Worm (Caenorhabditis elegans) whole organism, L1 larva: Measurements from ENCODE around the gene epg-3.

Experiments used
- C04F5.9 ChIP-seq: sonication (generic microtip); optimal IDR thresholded peaks from 2 replicates; lab custom pipeline; 2016; ENCODE audit warnings: missing genetic modification characterization, missing compliant biosample characterization
- C34B4.2 ChIP-seq: sonication (generic microtip); optimal IDR thresholded peaks from 2 replicates; lab custom pipeline; 2017; ENCODE audit warnings: mild to moderate bottlenecking, missing genetic modification characterization, missing compliant biosample characterization
- aha-1 ChIP-seq: fragments of 150-350 bp; optimal IDR thresholded peaks from 2 replicates; lab custom pipeline; 2014; ENCODE audit warnings: missing biosample characterization, missing genetic modification characterization
- alr-1 ChIP-seq: fragments of 200-800 bp; sonication (Bioruptor generic); optimal IDR thresholded peaks from 2 replicates; lab custom pipeline; 2018; ENCODE audit warnings: borderline replicate concordance, mild to moderate bottlenecking, missing genetic modification characterization, missing compliant biosample characterization
- aly-2 ChIP-seq: fragments of 150-350 bp; optimal IDR thresholded peaks from 2 replicates; lab custom pipeline; 2014; ENCODE audit warnings: missing biosample characterization, missing genetic modification characterization
- ama-1 ChIP-seq: fragments of 150-350 bp; optimal IDR thresholded peaks from 2 replicates; lab custom pipeline; 2014
- ceh-63 ChIP-seq: fragments of 200-800 bp; sonication (Bioruptor generic); optimal IDR thresholded peaks from 2 replicates; lab custom pipeline; 2018; ENCODE audit warnings: mild to moderate bottlenecking, missing genetic modification characterization, missing compliant biosample characterization
- ces-1 ChIP-seq: fragments of 150-350 bp; optimal IDR thresholded peaks from 2 replicates; lab custom pipeline; 2014; ENCODE audit warnings: missing biosample characterization, missing genetic modification reagents, missing genetic modification characterization
- efl-3 ChIP-seq: fragments of 200-800 bp; sonication (Bioruptor generic); optimal IDR thresholded peaks from 2 replicates; lab custom pipeline; 2018; ENCODE audit warnings: mild to moderate bottlenecking, missing genetic modification characterization, missing compliant biosample characterization
- egl-13 ChIP-seq: sonication (generic microtip); optimal IDR thresholded peaks from 2 replicates; lab custom pipeline; 2016; ENCODE audit warnings: missing genotype, missing genetic modification reagents, missing genetic modification characterization, missing compliant biosample characterization
- egl-27 ChIP-seq, 2 experiments: fragments of 150-350 bp in 1 of 2; sonication (generic microtip); optimal IDR thresholded peaks; 3 replicates each; lab custom pipeline; 2017 to 2018; ENCODE audit warnings: missing biosample characterization in 2 of 2, missing genetic modification characterization in 2 of 2, missing genetic modification reagents in 2 of 2
- fkh-4 ChIP-seq: sonication (generic microtip); optimal IDR thresholded peaks from 2 replicates; lab custom pipeline; 2016; ENCODE audit warnings: missing compliant biosample characterization, missing genetic modification characterization, borderline replicate concordance
- fkh-8 ChIP-seq: sonication (generic microtip); optimal IDR thresholded peaks from 2 replicates; lab custom pipeline; 2016; ENCODE audit warnings: mild to moderate bottlenecking, missing genetic modification characterization, missing compliant biosample characterization
- hlh-17 ChIP-seq: fragments of 200-800 bp; sonication (Bioruptor generic); optimal IDR thresholded peaks from 2 replicates; lab custom pipeline; 2018; ENCODE audit warnings: missing genetic modification characterization, mild to moderate bottlenecking, missing compliant biosample characterization, moderate library complexity, borderline replicate concordance
- hlh-4 ChIP-seq: sonication (generic microtip); optimal IDR thresholded peaks from 2 replicates; lab custom pipeline; 2016; ENCODE audit warnings: mild to moderate bottlenecking, missing genetic modification characterization, missing compliant biosample characterization
- hpl-2 ChIP-seq: fragments of 150-350 bp; optimal IDR thresholded peaks from 2 replicates; lab custom pipeline; 2014; ENCODE audit warnings: missing biosample characterization, missing genetic modification reagents, missing genetic modification characterization
- isw-1 ChIP-seq: fragments of 200-800 bp; sonication (Bioruptor generic); IDR thresholded peaks from 2 replicates; pipeline ENCODE4 v1.3.6; 2022; ENCODE audit warnings: missing genetic modification characterization, missing compliant biosample characterization
- lin-15B ChIP-seq: fragments of 150-350 bp; sonication (generic microtip); optimal IDR thresholded peaks from 3 replicates; lab custom pipeline; 2014; ENCODE audit warnings: missing biosample characterization, missing genetic modification characterization
- lin-39 ChIP-seq: fragments of 150-350 bp; optimal IDR thresholded peaks from 2 replicates; lab custom pipeline; 2014; ENCODE audit warnings: missing biosample characterization, missing genetic modification reagents, missing genetic modification characterization
- mab-9 ChIP-seq: fragments of 200-800 bp; sonication (Bioruptor generic); IDR thresholded peaks from 2 replicates; pipeline ENCODE4 v1.3.6; 2022; ENCODE audit warnings: missing genetic modification reagents, missing genetic modification characterization, missing compliant biosample characterization
- mep-1 ChIP-seq: fragments of 150-350 bp; optimal IDR thresholded peaks from 2 replicates; lab custom pipeline; 2014; ENCODE audit warnings: missing biosample characterization, missing genetic modification characterization
- nhr-12 ChIP-seq: sonication (generic microtip); optimal IDR thresholded peaks from 2 replicates; lab custom pipeline; 2017; ENCODE audit warnings: missing biosample characterization, missing genetic modification characterization
- nhr-237 ChIP-seq: fragments of 150-350 bp; optimal IDR thresholded peaks from 2 replicates; lab custom pipeline; 2014; ENCODE audit warnings: missing biosample characterization, missing genetic modification characterization
- nhr-47 ChIP-seq: sonication (generic microtip); optimal IDR thresholded peaks from 2 replicates; lab custom pipeline; 2016; ENCODE audit warnings: mild to moderate bottlenecking, missing genetic modification characterization, moderate library complexity, missing compliant biosample characterization
- nhr-77 ChIP-seq: fragments of 150-350 bp; optimal IDR thresholded peaks from 2 replicates; lab custom pipeline; 2014; ENCODE audit warnings: missing biosample characterization, missing genetic modification characterization
- nhr-84 ChIP-seq: sonication (generic microtip); optimal IDR thresholded peaks from 2 replicates; lab custom pipeline; 2017; ENCODE audit warnings: missing biosample characterization, missing genetic modification characterization
- nhr-85 ChIP-seq: sonication (generic microtip); peaks from one replicate; lab custom pipeline; 2016; ENCODE audit warnings: missing genetic modification characterization, inconsistent platforms, missing compliant biosample characterization
- nhr-90 ChIP-seq: sonication (generic microtip); optimal IDR thresholded peaks from 2 replicates; lab custom pipeline; 2016; ENCODE audit warnings: mild to moderate bottlenecking, missing genetic modification characterization, missing compliant biosample characterization; ENCODE audit not compliant: poor library complexity
- snu-23 ChIP-seq: sonication (generic microtip); optimal IDR thresholded peaks from 2 replicates; lab custom pipeline; 2016; ENCODE audit warnings: missing genetic modification characterization, missing compliant biosample characterization
- sptf-1 ChIP-seq: fragments of 150-350 bp; optimal IDR thresholded peaks from 2 replicates; lab custom pipeline; 2014; ENCODE audit warnings: missing biosample characterization, missing genetic modification characterization
- sup-37 ChIP-seq: fragments of 200-800 bp; sonication (Bioruptor generic); optimal IDR thresholded peaks from 2 replicates; lab custom pipeline; 2018; ENCODE audit warnings: mild to moderate bottlenecking, missing genetic modification characterization, missing compliant biosample characterization
- swsn-7 ChIP-seq: sonication (generic microtip); optimal IDR thresholded peaks from 2 replicates; lab custom pipeline; 2016; ENCODE audit warnings: missing genetic modification characterization, missing compliant biosample characterization
- unc-62 ChIP-seq: fragments of 150-350 bp; optimal IDR thresholded peaks from 2 replicates; lab custom pipeline; 2014; ENCODE audit warnings: missing biosample characterization, missing genetic modification reagents, missing genetic modification characterization
- xbp-1 ChIP-seq: sonication (generic microtip); optimal IDR thresholded peaks from 2 replicates; lab custom pipeline; 2016; ENCODE audit warnings: missing genetic modification characterization, missing compliant biosample characterization
- zag-1 ChIP-seq: fragments of 150-350 bp; optimal IDR thresholded peaks from 2 replicates; lab custom pipeline; 2014; ENCODE audit warnings: missing biosample characterization, missing genetic modification characterization
- zip-4 ChIP-seq: fragments of 200-800 bp; sonication (Bioruptor generic); optimal IDR thresholded peaks from 2 replicates; lab custom pipeline; 2018; ENCODE audit warnings: mild to moderate bottlenecking, missing genetic modification characterization, moderate library complexity, missing compliant biosample characterization
- ztf-11 ChIP-seq, 2 experiments: sonication (generic microtip); optimal IDR thresholded peaks; 2 replicates each; lab custom pipeline; 2016 to 2017; ENCODE audit warnings: missing genetic modification characterization in 2 of 2, missing biosample characterization in 1 of 2, missing compliant biosample characterization in 1 of 2
- ztf-4 ChIP-seq: fragments of 150-350 bp; optimal IDR thresholded peaks from 2 replicates; lab custom pipeline; 2014; ENCODE audit warnings: missing biosample characterization, missing genetic modification characterization

The epg-3 gene

DNA sequence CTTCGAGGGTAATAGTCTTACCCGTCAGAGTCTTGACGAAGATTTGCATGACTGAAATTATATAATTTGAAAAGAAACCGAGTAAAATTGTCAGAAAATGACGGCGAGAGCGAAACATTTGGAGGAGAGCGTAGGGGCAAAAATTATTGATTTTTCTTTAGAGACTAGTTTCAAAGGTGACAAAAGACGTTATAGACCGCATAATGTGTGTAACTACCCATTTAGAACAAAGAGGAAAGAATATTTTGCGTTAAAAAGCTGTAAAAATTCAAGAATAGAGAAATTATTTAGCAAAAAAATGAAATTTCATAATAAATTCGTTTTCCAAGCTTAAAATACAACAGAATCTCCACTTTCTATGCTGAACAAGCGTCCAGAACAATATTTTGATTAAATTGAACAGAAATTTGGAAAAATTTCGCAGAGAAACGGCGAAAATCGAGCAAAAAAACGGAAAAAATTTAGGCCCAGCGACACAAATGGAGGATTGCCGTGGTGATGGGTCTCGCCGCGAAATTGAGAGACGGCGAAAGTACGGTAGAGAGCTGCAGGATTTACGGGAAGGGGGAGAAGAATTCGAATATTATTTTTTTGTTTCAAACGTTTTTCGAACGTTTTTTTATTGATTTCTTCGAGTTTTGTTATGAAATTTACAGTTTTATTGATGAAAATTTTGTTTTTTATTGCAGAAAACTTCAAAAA is 44.1 kb downstream of the epg-3 start, which contains the start of the genes ubq-2 and frg-1 (continued):
- TF ChIP-seq alr-1 (tag; lab: Kevin White, UChicago) (no peak), mab-9 (GFP tag; lab: Robert Waterston, UW) (peak; percentile 59), aly-2 (tag; lab: Kevin White, UChicago) (peak; percentile 84), nhr-47 (tag; lab: Kevin White, UChicago) (peak; percentile 93), xbp-1 (tag; lab: Kevin White, UChicago) (peak; percentile 89), sptf-1 (tag; lab: Kevin White, UChicago) (no peak), hlh-4 (tag; lab: Kevin White, UChicago) (no peak), nhr-237 (tag; lab: Kevin White, UChicago) (no peak), hlh-17 (GFP tag; lab: Kevin White, UChicago) (no peak), ama-1 (peak; percentile 26), nhr-77 (peak; percentile 79), sup-37 (GFP tag; lab: Kevin White, UChicago) (peak; percentile 44), fkh-8 (tag; lab: Kevin White, UChicago) (peak; percentile 91), nhr-12 (tag; lab: Kevin White, UChicago) (no peak), egl-13 (peak; percentile 67), ceh-63 (no peak), ztf-4 (peak; percentile 68), egl-27 (tag; optimal IDR thresholded peaks at IDR 0.05; lab: Kevin White, UChicago) (no peak), fkh-4 (tag; lab: Kevin White, UChicago) (peak; percentile 35), mep-1 (tag; lab: Kevin White, UChicago) (peak; percentile 82), nhr-90 (tag; lab: Kevin White, UChicago) (peak; percentile 86), unc-62 (GFP tag; lab: Kevin White, UChicago) (no peak), snu-23 (GFP tag; lab: Kevin White, UChicago) (peak; percentile 97), efl-3 (GFP tag; lab: Kevin White, UChicago) (no peak), ces-1 (no peak), lin-15B (tag; lab: Kevin White, UChicago) (peak; percentile 69), C04F5.9 (peak; percentile 57), ztf-11 (tag; optimal IDR thresholded peaks at IDR 0.05; lab: Kevin White, UChicago) (peak in 1 of 2 experiments; percentile 64), C34B4.2 (no peak), nhr-85 (tag; lab: Kevin White, UChicago) (peak; percentile 93), lin-39 (peak; percentile 71), isw-1 (GFP tag; lab: Robert Waterston, UW) (peak; percentile 85), nhr-84 (no peak)

ce11 chrIII:12980770-12981169 is 46.3 kb downstream of the epg-3 start, which contains the start of gene ZK1010.4:
TSS of gene ZK1010.4 (plus strand) at chrIII:12981070.
- TF ChIP-seq swsn-7 (tag; lab: Kevin White, UChicago) = no peak

DNA sequence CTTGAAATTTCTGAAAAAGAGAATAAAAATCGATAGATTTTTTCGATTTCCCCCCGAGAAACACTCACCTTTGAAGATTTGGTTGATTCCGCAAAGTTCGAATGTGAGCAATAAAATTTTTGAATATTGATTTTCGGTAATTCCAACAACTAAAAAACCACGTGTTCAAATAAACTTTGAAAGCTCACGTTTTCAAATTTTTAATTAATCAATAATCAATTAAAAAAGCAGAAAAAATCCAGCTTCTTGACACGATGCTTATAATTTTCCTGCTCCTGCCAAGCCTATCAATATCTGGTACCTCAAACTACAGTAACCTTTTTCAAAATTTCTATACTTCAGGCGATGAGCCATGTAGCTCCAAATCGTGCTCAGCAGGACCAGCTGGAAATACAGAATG is 52.9 kb downstream of the epg-3 start, which contains the start of gene ZK1010.5:
ZK1010.5 (minus strand) TSS at position 101 of the 400 bp plus-strand sequence.
- no peak for TF ChIP-seq egl-27 (tag; optimal IDR thresholded peaks at IDR 0.05; lab: Kevin White, UChicago)
- no peak for TF ChIP-seq zip-4 (GFP tag; lab: Kevin White, UChicago)
- no peak for TF ChIP-seq fkh-8 (tag; lab: Kevin White, UChicago)
- TF ChIP-seq aha-1 (tag; lab: Kevin White, UChicago) = no peak
- no peak for TF ChIP-seq hpl-2 (GFP tag; lab: Kevin White, UChicago)
- no peak for TF ChIP-seq lin-39
- TF ChIP-seq zag-1 = no peak
